Fruit fly (Drosophila melanogaster): ENCODE data around the gene Had1.

Gene Had1

dm6 chrX:16279340-16279941, 29.0 kb downstream of the Had1 start (continued):
- TF ChIP-seq hth (optimal IDR thresholded peaks at IDR 0.05) (no peak), CG32767 (GFP tag; IDR thresholded peaks at IDR 0.05) (peak; percentile 80; the same call in 1 of the 2 replicates), CG10959 (GFP tag; IDR thresholded peaks at IDR 0.05) (peak; percentile 82), CG18476 (GFP tag; optimal IDR thresholded peaks at IDR 0.05) (peak; percentile 16), ato (GFP tag; IDR thresholded peaks at IDR 0.05; ENCODE audit: partially characterized antibody) (no peak), zf30C (GFP tag; optimal IDR thresholded peaks at IDR 0.05) (no peak), CG15073 (GFP tag; optimal IDR thresholded peaks at IDR 0.05) (no peak), pho (GFP tag; optimal IDR thresholded peaks at IDR 0.05) (peak; percentile 55), CG4328 (GFP tag; optimal IDR thresholded peaks at IDR 0.05) (peak; percentile 40), Ets65A (GFP tag) (peak; percentile 98), Hsf (GFP tag; optimal IDR thresholded peaks at IDR 0.05) (peak; percentile 81), Nf-YC (tag; optimal IDR thresholded peaks at IDR 0.05) (peak; percentile 25), gcm (GFP tag; optimal IDR thresholded peaks at IDR 0.05) (peak; percentile 42), crc (GFP tag; optimal IDR thresholded peaks at IDR 0.05) (peak; percentile 88), lab (GFP tag; optimal IDR thresholded peaks at IDR 0.05) (peak; percentile 84), CG6654 (GFP tag; optimal IDR thresholded peaks at IDR 0.05) (peak; percentile 72), CG12391 (tag; optimal IDR thresholded peaks at IDR 0.05) (peak; percentile 46), chn (GFP tag; optimal IDR thresholded peaks at IDR 0.05) (peak; percentile 73), CG9727 (GFP tag; optimal IDR thresholded peaks at IDR 0.05) (peak; percentile 70), CG2712 (tag; optimal IDR thresholded peaks at IDR 0.05) (peak; percentile 75), twi (tag; optimal IDR thresholded peaks at IDR 0.05) (peak; percentile 19), CG2199 (GFP tag; IDR thresholded peaks at IDR 0.05) (peak; percentile 84), CG12744 (GFP tag; optimal IDR thresholded peaks at IDR 0.05) (peak; percentile 18), pros (GFP tag; optimal IDR thresholded peaks at IDR 0.05) (peak; percentile 19), CG10462 (GFP tag; optimal IDR thresholded peaks at IDR 0.05) (peak; percentile 68), trem (tag; optimal IDR thresholded peaks at IDR 0.05) (peak; percentile 23), lola (GFP tag; optimal IDR thresholded peaks at IDR 0.05) (peak in 1 of 3 experiments; percentile 47), odd (GFP tag; optimal IDR thresholded peaks at IDR 0.05) (no peak), CG1024 (GFP tag; IDR thresholded peaks at IDR 0.05) (peak; percentile 88), CG3407 (GFP tag; optimal IDR thresholded peaks at IDR 0.05) (peak; percentile 61), Sox102F (GFP tag; optimal IDR thresholded peaks at IDR 0.05) (peak; percentile 79), CG3281 (GFP tag; optimal IDR thresholded peaks at IDR 0.05) (peak; percentile 67), lmd (GFP tag; IDR thresholded peaks at IDR 0.05) (peak; percentile 94), Hmx (GFP tag; optimal IDR thresholded peaks at IDR 0.05) (peak; percentile 74), inv (GFP tag; IDR thresholded peaks at IDR 0.05; ENCODE audit: partially characterized antibody) (0 out of 2 replicates have a peak, but pooled peaks have one; percentile 36), fu2 (GFP tag; optimal IDR thresholded peaks at IDR 0.05) (peak; percentile 58), gsb (GFP tag; IDR thresholded peaks at IDR 0.05) (peak; percentile 63), NfI (GFP tag; optimal IDR thresholded peaks at IDR 0.05) (peak; percentile 74), CG2875 (GFP tag; optimal IDR thresholded peaks at IDR 0.05) (peak; percentile 51), Dip2 (GFP tag; IDR thresholded peaks at IDR 0.05) (peak; percentile 56; the same call in 1 of the 2 replicates), crp (GFP tag; optimal IDR thresholded peaks at IDR 0.05) (peak in 1 of 2 experiments; percentile 8), cas (GFP tag; IDR thresholded peaks at IDR 0.05) (peak; percentile 42; the same call in 1 of the 2 replicates), ac (GFP tag; optimal IDR thresholded peaks at IDR 0.05) (no peak), bowl (GFP tag; IDR thresholded peaks at IDR 0.05) (0 out of 2 replicates have a peak, but pooled peaks have one; percentile 51), CG11093 (GFP tag; IDR thresholded peaks at IDR 0.05) (peak; percentile 92), CG14965 (GFP tag; optimal IDR thresholded peaks at IDR 0.05; ENCODE audit: borderline replicate concordance) (peak; percentile 19), ap (GFP tag; IDR thresholded peaks at IDR 0.05) (peak; percentile 80), B-H2 (GFP tag; optimal IDR thresholded peaks at IDR 0.05) (peak; percentile 19), CG9932 (GFP tag; IDR thresholded peaks at IDR 0.05) (peak; percentile 85)

Measured in whole organism, embryonic.